Worm (Caenorhabditis elegans): ENCODE results near the gene nstp-7.

ce11 chrV:620987-621386 is 39.3 kb downstream of the nstp-7 start:
- TF ChIP-seq skn-1 (tag; optimal IDR thresholded peaks at IDR 0.05): no peak
- TF ChIP-seq ztf-1 (GFP tag; conservative IDR thresholded peaks at IDR 0.05): no peak
- no peak for TF ChIP-seq ceh-82 (tag; optimal IDR thresholded peaks at IDR 0.05)
- TF ChIP-seq blmp-1 (tag; optimal IDR thresholded peaks at IDR 0.05; ENCODE audit: insufficient read depth): no peak
- no peak for TF ChIP-seq lin-39 (tag; optimal IDR thresholded peaks at IDR 0.05)
- TF ChIP-seq unc-62 (GFP tag; optimal IDR thresholded peaks at IDR 0.05): no peak
- no peak for TF ChIP-seq nhr-237 (tag; optimal IDR thresholded peaks at IDR 0.05)
- no peak for TF ChIP-seq sma-3 (GFP tag; optimal IDR thresholded peaks at IDR 0.05)
- TF ChIP-seq unc-39 (tag; optimal IDR thresholded peaks at IDR 0.05): no peak
- TF ChIP-seq lin-13 (GFP tag; optimal IDR thresholded peaks at IDR 0.05): no peak
- no peak for TF ChIP-seq nhr-11 (tag; optimal IDR thresholded peaks at IDR 0.05)

All from whole organism, L2 larva.